Fruit fly (Drosophila melanogaster): ENCODE measurements around the gene CG5274.

The CG5274 gene

DNA sequence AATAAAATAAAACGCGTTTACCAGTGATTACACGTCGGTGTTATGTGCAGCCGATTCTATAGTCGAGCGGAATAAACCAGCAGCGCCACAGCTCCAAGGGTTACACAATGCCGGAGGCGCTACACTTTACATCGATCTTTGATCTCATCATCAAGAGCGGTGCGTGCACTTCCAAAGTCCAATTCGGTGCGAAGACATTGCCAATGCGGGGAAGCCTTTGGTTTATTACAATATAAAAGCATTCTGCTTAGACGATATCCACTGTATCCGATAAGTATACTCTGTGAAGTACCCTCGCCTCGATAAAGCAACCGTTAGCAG lies 39.7 kb downstream of the CG5274 start:
- TF ChIP-seq gl (tag; optimal IDR thresholded peaks at IDR 0.05), result peak; percentile 45
- TF ChIP-seq D1 (tag; optimal IDR thresholded peaks at IDR 0.05), result no peak
- TF ChIP-seq CG13204 (GFP tag; optimal IDR thresholded peaks at IDR 0.05), result peak; percentile 26

DNA sequence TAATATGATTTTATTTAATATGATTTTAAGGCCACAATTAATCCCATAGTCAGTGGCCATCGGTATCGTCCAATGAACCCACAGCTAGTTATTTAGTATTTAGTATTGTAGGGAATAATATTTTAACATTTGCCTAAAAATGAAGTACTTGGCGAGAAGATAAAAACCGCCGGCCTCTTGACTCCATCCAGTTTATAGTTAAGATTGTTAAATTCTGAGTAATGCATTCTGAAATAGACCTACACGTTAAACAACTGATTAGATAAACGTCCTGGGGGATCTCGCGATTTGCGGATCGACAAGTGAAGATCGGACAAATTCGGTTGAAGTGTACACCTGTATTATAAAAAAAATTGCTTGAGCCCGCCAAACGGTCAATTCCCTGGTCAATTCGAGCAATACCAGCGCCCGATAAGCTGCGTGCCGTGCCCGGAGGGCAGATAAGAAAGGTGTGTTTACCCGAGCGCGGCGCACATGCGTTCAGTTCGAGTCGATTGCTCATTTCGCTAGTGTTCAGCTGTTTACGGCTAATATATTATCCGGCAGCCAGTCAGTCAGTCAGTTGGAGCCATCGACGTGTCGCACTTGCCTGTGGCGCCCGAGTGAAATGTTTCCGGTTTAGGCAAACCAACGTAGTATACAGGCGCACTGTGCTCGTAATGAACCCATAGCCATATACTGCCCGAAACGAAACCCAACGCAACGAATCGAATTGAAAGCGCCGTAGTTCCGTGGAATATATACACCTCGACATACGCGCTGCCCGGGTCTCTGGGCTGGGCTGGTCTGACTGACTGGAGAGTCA lies 40.2 kb downstream of the CG5274 start:
- TF ChIP-seq EcR (GFP tag; optimal IDR thresholded peaks at IDR 0.05), result peak; percentile 18
- peak; percentile 36; the same call in 1 of the 2 replicates for TF ChIP-seq CG32121 (GFP tag; IDR thresholded peaks at IDR 0.05)
- TF ChIP-seq Pif1A (GFP tag; optimal IDR thresholded peaks at IDR 0.05), result no peak
- TF ChIP-seq CG8159 (tag; optimal IDR thresholded peaks at IDR 0.05), result no peak
- TF ChIP-seq CG8301 (tag; optimal IDR thresholded peaks at IDR 0.05), result no peak
- TF ChIP-seq CG15710 (tag; optimal IDR thresholded peaks at IDR 0.05), result no peak
- no peak for TF ChIP-seq fd96Ca (GFP tag; IDR thresholded peaks at IDR 0.05)

DNA sequence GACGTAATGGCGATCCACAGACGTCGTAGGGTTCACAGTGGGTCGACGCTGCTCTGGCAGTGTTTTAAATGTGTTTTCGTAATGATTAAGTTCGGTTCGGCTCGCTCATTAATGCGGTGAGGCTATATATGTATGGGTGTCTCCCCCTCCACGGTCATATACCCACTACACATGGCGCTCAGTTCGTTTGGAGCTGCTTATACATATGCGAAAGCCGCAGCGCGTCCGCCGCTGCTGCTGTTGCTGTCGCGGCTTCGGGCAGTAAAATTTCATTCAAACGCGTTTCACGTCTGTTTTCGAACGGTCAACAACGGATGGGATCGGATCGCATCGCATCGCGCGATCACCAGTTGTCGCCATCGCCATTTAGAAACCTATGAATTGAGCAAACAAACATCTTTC lies 41.5 kb downstream of the CG5274 start:
- peak; percentile 57 for TF ChIP-seq EcR (GFP tag; optimal IDR thresholded peaks at IDR 0.05)
- no peak for TF ChIP-seq CG15710 (tag; optimal IDR thresholded peaks at IDR 0.05)
- TF ChIP-seq CG13204 (GFP tag; optimal IDR thresholded peaks at IDR 0.05), result peak; percentile 87
- TF ChIP-seq CG17806 (tag; optimal IDR thresholded peaks at IDR 0.05), result no peak

DNA sequence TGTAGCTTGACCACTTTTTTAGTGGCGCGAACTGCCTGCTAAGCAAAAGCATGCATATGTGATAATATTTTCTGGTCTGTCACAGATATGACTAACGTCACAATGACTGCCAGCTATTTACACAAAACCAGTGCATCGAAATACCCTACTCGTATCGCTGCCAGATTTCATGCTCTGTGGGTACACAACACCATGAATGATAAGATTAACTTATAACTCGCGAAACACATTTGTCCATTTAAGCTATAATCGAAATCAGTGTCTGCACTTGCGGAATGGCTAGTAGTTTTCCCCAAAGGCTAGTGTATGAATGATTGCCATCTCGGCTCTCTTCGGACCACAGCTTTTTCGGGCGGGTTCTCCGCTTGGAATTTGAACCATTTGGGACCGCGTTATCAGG lies 42.1 kb downstream of the CG5274 start:
- TF ChIP-seq CG8159 (tag; optimal IDR thresholded peaks at IDR 0.05) (no peak), EcR (GFP tag; optimal IDR thresholded peaks at IDR 0.05) (peak; percentile 15)

DNA sequence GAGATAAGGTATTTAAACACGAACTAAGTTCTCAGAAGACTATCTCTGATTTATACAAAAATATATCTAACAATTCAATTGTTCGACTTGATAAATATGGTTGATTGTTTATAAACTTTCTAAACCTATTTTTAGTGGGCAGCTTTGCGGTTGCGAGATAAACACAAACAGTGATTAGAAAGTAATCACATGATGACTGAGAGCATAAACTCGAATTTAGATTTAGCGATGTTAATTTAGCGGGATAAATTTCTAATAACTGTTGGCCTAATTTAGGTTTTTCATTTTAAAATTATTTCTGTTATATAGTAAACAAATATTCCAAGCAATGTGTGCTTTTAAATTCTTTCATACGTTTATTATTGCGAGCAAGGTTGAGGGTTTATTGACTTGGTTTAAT lies 42.5 kb downstream of the CG5274 start:
- TF ChIP-seq Ets98B (GFP tag; IDR thresholded peaks at IDR 0.05) (no peak), Pif1B (GFP tag; optimal IDR thresholded peaks at IDR 0.05) (no peak), CG8301 (tag; optimal IDR thresholded peaks at IDR 0.05) (no peak), fd96Ca (GFP tag; IDR thresholded peaks at IDR 0.05) (no peak), rn (GFP tag; IDR thresholded peaks at IDR 0.05) (no peak), CG13204 (GFP tag; optimal IDR thresholded peaks at IDR 0.05) (no peak), CG10348 (GFP tag; IDR thresholded peaks at IDR 0.05) (no peak)

DNA sequence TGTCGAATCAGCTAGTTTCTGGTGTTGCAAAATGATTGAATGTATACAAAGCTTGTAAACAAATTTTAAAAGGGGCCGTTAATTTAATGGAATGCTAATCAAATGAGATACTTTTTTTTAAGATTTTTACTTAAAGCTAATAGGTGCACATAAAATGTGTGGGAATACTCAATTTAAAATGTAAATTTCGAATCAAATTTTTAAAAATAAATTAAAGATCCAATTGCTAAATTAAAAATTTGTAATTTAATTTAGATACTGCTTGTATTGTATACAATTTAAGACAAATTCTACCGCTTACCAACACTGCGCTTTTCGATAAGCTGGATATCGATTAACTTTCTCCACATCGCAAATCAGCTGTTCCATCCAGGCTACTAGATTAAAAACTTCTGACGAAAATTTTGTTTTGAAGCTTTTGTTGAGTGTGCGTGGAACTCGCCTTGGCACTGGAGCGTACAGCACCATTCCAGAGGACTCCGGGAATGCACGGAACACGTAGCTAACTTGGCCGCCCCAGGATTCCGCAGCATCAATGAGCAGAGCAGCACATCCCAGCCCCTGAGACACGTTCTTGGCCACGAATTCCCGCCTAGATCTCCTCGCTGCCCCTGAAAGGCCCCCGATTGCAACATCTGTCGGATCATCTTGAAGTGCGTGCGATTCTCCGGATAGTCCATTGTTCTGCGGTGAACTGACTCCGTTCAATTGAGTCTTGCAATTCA lies 43.2 kb downstream of the CG5274 start, which contains the start of the genes CG5498 and fbl:
Gene CG5498, minus strand, starts transcription at position 24 of the 725 bp plus-strand sequence.
Gene fbl, plus strand, starts transcription at position 344 of the 725 bp plus-strand sequence.
- peak; percentile 75 for TF ChIP-seq CG8159 (tag; optimal IDR thresholded peaks at IDR 0.05)
- peak; percentile 61 for TF ChIP-seq CG9948 (tag; optimal IDR thresholded peaks at IDR 0.05)
- no peak for TF ChIP-seq Ets98B (GFP tag; IDR thresholded peaks at IDR 0.05)
- no peak for TF ChIP-seq CG13204 (GFP tag; optimal IDR thresholded peaks at IDR 0.05)
- TF ChIP-seq Snoo (tag; optimal IDR thresholded peaks at IDR 0.05), result peak; percentile 64
- TF ChIP-seq D1 (tag; optimal IDR thresholded peaks at IDR 0.05), result peak; percentile 68
- peak; percentile 69 for TF ChIP-seq CG15710 (tag; optimal IDR thresholded peaks at IDR 0.05)
- no peak for TF ChIP-seq CG12605 (GFP tag; IDR thresholded peaks at IDR 0.05)
- peak; percentile 36 for TF ChIP-seq CG34367 (tag; optimal IDR thresholded peaks at IDR 0.05)
- no peak for TF ChIP-seq fd96Ca (GFP tag; IDR thresholded peaks at IDR 0.05)
- peak; percentile 5 for TF ChIP-seq Pif1B (GFP tag; optimal IDR thresholded peaks at IDR 0.05)
- 0 out of 3 replicates have a peak, but pooled peaks have one; percentile 55 for TF ChIP-seq CG4496 (GFP tag; IDR thresholded peaks at IDR 0.05)
- TF ChIP-seq CG8301 (tag; optimal IDR thresholded peaks at IDR 0.05), result peak; percentile 59
- TF ChIP-seq CG32121 (GFP tag; IDR thresholded peaks at IDR 0.05), result peak; percentile 49; the same call in 1 of the 2 replicates
- TF ChIP-seq CG10348 (GFP tag; IDR thresholded peaks at IDR 0.05), result no peak
- TF ChIP-seq CG17806 (tag; optimal IDR thresholded peaks at IDR 0.05), result peak; percentile 57
- no peak for TF ChIP-seq CG14655 (GFP tag; optimal IDR thresholded peaks at IDR 0.05)
- TF ChIP-seq EcR (GFP tag; optimal IDR thresholded peaks at IDR 0.05), result no peak
- TF ChIP-seq Pif1A (GFP tag; optimal IDR thresholded peaks at IDR 0.05), result no peak
- no peak for TF ChIP-seq gl (tag; optimal IDR thresholded peaks at IDR 0.05)
- TF ChIP-seq rn (GFP tag; IDR thresholded peaks at IDR 0.05), result no peak

DNA sequence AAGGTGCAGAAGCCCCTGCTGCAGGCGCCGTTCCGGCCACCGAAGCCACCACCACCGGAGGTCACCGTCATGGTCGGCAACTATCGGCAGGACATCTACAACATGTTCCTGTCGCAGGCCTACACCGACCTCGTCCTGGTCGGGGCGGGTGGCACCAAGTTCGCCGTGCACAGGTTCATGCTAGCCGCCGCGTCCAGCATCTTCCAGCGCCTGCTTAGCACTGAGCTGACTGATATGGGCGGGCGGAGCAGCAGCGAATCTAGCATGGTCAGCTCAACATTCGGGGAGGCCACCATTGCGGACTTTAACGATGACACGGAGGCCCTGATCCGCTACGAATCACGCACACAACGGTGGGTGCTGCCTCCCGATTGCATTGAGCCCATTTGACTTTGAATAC lies 48.0 kb downstream of the CG5274 start:
- TF ChIP-seq Pif1A (GFP tag; optimal IDR thresholded peaks at IDR 0.05) (no peak), CG8301 (tag; optimal IDR thresholded peaks at IDR 0.05) (no peak), Ets98B (GFP tag; IDR thresholded peaks at IDR 0.05) (no peak), CG8159 (tag; optimal IDR thresholded peaks at IDR 0.05) (no peak), rn (GFP tag; IDR thresholded peaks at IDR 0.05) (no peak), Pif1B (GFP tag; optimal IDR thresholded peaks at IDR 0.05) (no peak), CG13204 (GFP tag; optimal IDR thresholded peaks at IDR 0.05) (no peak), fd96Ca (GFP tag; IDR thresholded peaks at IDR 0.05) (no peak), Snoo (tag; optimal IDR thresholded peaks at IDR 0.05) (no peak), CG34367 (tag; optimal IDR thresholded peaks at IDR 0.05) (no peak), CG10348 (GFP tag; IDR thresholded peaks at IDR 0.05) (no peak), CG4496 (GFP tag; IDR thresholded peaks at IDR 0.05) (no peak), CG9948 (tag; optimal IDR thresholded peaks at IDR 0.05) (no peak), gl (tag; optimal IDR thresholded peaks at IDR 0.05) (no peak), D1 (tag; optimal IDR thresholded peaks at IDR 0.05) (no peak), CG14655 (GFP tag; optimal IDR thresholded peaks at IDR 0.05) (no peak), CG32121 (GFP tag; IDR thresholded peaks at IDR 0.05) (no peak), CG17806 (tag; optimal IDR thresholded peaks at IDR 0.05) (no peak), CG12605 (GFP tag; IDR thresholded peaks at IDR 0.05) (no peak), CG15710 (tag; optimal IDR thresholded peaks at IDR 0.05) (no peak)

All from whole organism, pupa.